Worm (Caenorhabditis elegans): ENCODE measurements around the gene lbp-8.

lbp-8 gene

ce11 chrV:13882192-13882591, 8.4 kb upstream of the lbp-8 start:
- peak; percentile 73 for TF ChIP-seq F33H1.4 (GFP tag; IDR thresholded peaks at IDR 0.05)
- peak; percentile 24; the same call in 1 of the 2 replicates for TF ChIP-seq D2030.7 (GFP tag; IDR thresholded peaks at IDR 0.05)

DNA sequence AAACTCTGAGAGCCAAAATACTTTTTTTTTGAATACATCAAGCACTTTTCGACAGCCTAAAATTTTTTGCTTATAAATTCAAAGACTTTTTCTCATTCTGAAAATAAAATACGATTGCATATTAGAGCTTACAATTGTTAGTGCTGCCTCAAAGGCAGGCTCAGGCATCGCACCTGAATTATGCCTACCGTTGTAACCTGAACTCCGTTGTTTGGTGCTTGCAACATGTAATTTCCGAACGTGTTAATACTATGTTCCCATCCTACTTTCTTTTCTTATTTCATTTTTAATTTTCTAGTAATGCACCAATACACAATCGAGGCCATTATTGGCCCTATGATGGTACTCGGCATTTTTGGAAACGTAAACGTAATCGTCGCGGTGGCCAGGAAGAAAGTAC, 3.2 kb upstream of the lbp-8 start, which contains the start of gene srsx-19:
TSS of gene srsx-19 (plus strand) at position 301 of the 400 bp plus-strand sequence.
- TF ChIP-seq aptf-2 (GFP tag; conservative IDR thresholded peaks at IDR 0.05) (no peak), F57C9.4 (tag; optimal IDR thresholded peaks at IDR 0.05) (no peak), tlf-1 (GFP tag; optimal IDR thresholded peaks at IDR 0.05) (no peak), pbrm-1 (GFP tag; IDR thresholded peaks at IDR 0.05) (no peak), ama-1 (optimal IDR thresholded peaks at IDR 0.05) (no peak), ama-1 (GFP tag; optimal IDR thresholded peaks at IDR 0.05) (no peak), Y95B8A.8 (GFP tag; IDR thresholded peaks at IDR 0.05) (no peak), egl-18 (GFP tag; IDR thresholded peaks at IDR 0.05) (no peak), attf-3 (GFP tag; conservative IDR thresholded peaks at IDR 0.05) (no peak), hsf-1 (GFP tag; IDR thresholded peaks at IDR 0.05) (no peak), Y53G8AR.9 (GFP tag; conservative IDR thresholded peaks at IDR 0.05) (no peak), F37B4.10 (GFP tag; IDR thresholded peaks at IDR 0.05) (no peak), sea-2 (GFP tag; IDR thresholded peaks at IDR 0.05) (no peak), die-1 (tag; optimal IDR thresholded peaks at IDR 0.05) (no peak), egl-44 (GFP tag; IDR thresholded peaks at IDR 0.05) (no peak)

DNA sequence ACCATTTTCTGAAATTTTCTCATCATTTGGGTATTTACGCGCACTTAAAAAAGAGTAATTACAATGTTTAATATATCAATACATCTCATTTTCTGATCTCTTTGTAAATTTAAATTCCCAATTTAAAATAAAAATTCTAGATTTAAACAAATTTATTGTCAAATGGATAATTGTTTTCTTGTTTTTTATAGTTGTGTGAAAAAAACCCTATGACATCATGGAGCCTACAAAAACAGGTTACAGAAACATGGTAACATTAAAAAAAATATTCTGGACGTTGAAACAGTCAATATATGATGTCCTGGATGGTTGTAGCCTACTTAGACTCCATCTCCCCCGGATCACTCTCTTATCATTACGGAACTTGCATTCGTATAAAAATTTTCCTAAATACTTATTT, 1.1 kb upstream of the lbp-8 start, which contains the start of gene spp-12:
TSS of gene spp-12 (plus strand) at position 301 of the 400 bp plus-strand sequence.
- TF ChIP-seq madf-10 (tag; optimal IDR thresholded peaks at IDR 0.05) (no peak), sdz-38 (tag; optimal IDR thresholded peaks at IDR 0.05) (no peak), rcor-1 (GFP tag; IDR thresholded peaks at IDR 0.05) (no peak), chd-7 (tag; optimal IDR thresholded peaks at IDR 0.05) (no peak), ceh-40 (GFP tag; IDR thresholded peaks at IDR 0.05) (no peak), ztf-28 (GFP tag; IDR thresholded peaks at IDR 0.05) (no peak), mxl-1 (tag; optimal IDR thresholded peaks at IDR 0.05) (no peak), attf-5 (GFP tag; optimal IDR thresholded peaks at IDR 0.05) (no peak), ets-4 (GFP tag; optimal IDR thresholded peaks at IDR 0.05) (no peak), pbrm-1 (GFP tag; IDR thresholded peaks at IDR 0.05) (no peak), ceh-79 (tag; optimal IDR thresholded peaks at IDR 0.05) (no peak)

ce11 chrV:13891489-13891888, 916 bp downstream of the lbp-8 start:
- TF ChIP-seq tlf-1 (GFP tag; optimal IDR thresholded peaks at IDR 0.05) (no peak), nhr-80 (tag; optimal IDR thresholded peaks at IDR 0.05) (peak; percentile 52)

DNA sequence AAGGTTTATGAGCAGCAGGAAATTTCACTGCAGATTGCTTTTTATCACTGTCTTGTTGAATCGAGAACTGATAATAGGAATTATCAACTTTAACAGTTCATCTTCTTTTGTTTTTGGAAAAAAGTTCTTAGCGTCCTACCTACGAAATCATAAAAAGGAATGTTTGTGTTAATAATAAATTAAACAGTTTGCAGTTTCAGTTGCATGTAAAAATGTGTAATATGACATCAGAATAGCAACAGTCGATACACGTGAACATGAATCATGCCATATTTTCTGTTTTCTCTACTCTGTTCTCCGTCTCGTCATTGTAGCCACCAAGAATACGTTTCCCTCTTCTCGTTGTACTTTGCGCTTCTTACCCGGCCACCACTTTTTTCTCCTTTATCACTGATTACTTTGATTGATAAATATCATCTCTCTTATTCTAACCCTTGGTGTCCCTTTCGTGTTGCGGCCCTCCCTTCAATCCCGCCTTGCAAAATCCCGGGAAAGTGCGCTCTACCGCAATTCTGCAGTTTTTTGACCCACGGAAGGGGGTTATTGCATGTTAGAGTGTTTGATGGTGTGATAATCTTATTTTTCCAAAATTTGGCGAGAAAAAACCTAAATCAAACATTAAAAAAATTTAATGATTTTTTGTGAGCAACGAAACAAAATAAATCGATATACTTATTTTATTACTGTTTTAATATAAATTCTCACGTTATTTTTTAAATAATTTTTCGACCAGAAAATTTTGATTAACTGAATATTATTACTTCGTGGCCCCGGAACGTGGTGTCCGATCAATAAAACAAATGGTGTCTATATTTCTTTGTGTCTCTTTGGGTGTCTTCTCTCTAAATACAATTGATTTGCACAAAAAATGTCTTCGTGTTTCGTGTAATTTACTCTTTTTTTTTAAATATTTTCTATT, 2.1 kb downstream of the lbp-8 start, which contains the start of gene sptl-3:
TSS of gene sptl-3 (plus strand) at position 869 of the 919 bp plus-strand sequence.
- peak in 1 of 3 experiments; percentile 29 for TF ChIP-seq lin-35 (GFP tag; optimal IDR thresholded peaks at IDR 0.05)
- TF ChIP-seq efl-1 (GFP tag; optimal IDR thresholded peaks at IDR 0.05) = no peak
- no peak for TF ChIP-seq let-607 (tag; optimal IDR thresholded peaks at IDR 0.05)
- TF ChIP-seq ztf-26 (tag; optimal IDR thresholded peaks at IDR 0.05) = peak; percentile 40
- TF ChIP-seq nhr-179 (tag; optimal IDR thresholded peaks at IDR 0.05) = no peak
- TF ChIP-seq tlf-1 (GFP tag; optimal IDR thresholded peaks at IDR 0.05) = no peak
- no peak for TF ChIP-seq sptf-2 (GFP tag; optimal IDR thresholded peaks at IDR 0.05)
- TF ChIP-seq gei-17 (GFP tag; optimal IDR thresholded peaks at IDR 0.05) = no peak
- TF ChIP-seq C17E4.6 (GFP tag; IDR thresholded peaks at IDR 0.05) = no peak
- TF ChIP-seq Y79H2A.3 (GFP tag; conservative IDR thresholded peaks at IDR 0.05) = no peak
- TF ChIP-seq atf-7 (tag; optimal IDR thresholded peaks at IDR 0.05) = peak; percentile 65
- no peak for TF ChIP-seq B0336.3 (GFP tag; IDR thresholded peaks at IDR 0.05)
- no peak for TF ChIP-seq tbx-9 (tag; optimal IDR thresholded peaks at IDR 0.05; ENCODE audit: borderline replicate concordance)
- TF ChIP-seq madf-6 (GFP tag; IDR thresholded peaks at IDR 0.05) = no peak
- TF ChIP-seq lin-26 (GFP tag; IDR thresholded peaks at IDR 0.05) = no peak
- TF ChIP-seq attf-5 (GFP tag; optimal IDR thresholded peaks at IDR 0.05) = peak; percentile 1
- peak; percentile 53 for TF ChIP-seq mcd-1 (GFP tag; IDR thresholded peaks at IDR 0.05)
